Worm (Caenorhabditis elegans) whole organism, L2 larva: ENCODE data around the gene T01B10.5.

Experiments
- R02D3.7 ChIP-seq: fragments of 150-350 bp; optimal IDR thresholded peaks from 2 replicates; lab custom pipeline; 2014; ENCODE audit warnings: missing biosample characterization, missing genetic modification characterization
- ceh-16 ChIP-seq: fragments of 150-350 bp; optimal IDR thresholded peaks from 2 replicates; lab custom pipeline; 2014; ENCODE audit warnings: missing biosample characterization, missing genetic modification characterization
- egl-27 ChIP-seq: sonication (generic microtip); optimal IDR thresholded peaks from 3 replicates; lab custom pipeline; 2017; ENCODE audit warnings: missing biosample characterization, missing genetic modification reagents, missing genetic modification characterization
- fos-1 ChIP-seq: fragments of 150-350 bp; optimal IDR thresholded peaks from 2 replicates; lab custom pipeline; 2014; ENCODE audit warnings: missing biosample characterization, missing genetic modification characterization
- nhr-11 ChIP-seq: fragments of 150-350 bp; optimal IDR thresholded peaks from 2 replicates; lab custom pipeline; 2014; ENCODE audit warnings: missing biosample characterization, missing genetic modification characterization
- nhr-6 ChIP-seq: fragments of 150-350 bp; optimal IDR thresholded peaks from 2 replicates; lab custom pipeline; 2014; ENCODE audit warnings: missing biosample characterization, missing genetic modification characterization
- sem-4 ChIP-seq: fragments of 150-350 bp; optimal IDR thresholded peaks from 2 replicates; lab custom pipeline; 2014; ENCODE audit warnings: missing biosample characterization, missing genetic modification reagents, missing genetic modification characterization
- skn-1 ChIP-seq: sonication (generic microtip); optimal IDR thresholded peaks from 2 replicates; lab custom pipeline; 2017; ENCODE audit warnings: missing biosample characterization, missing genetic modification characterization
- ztf-4 ChIP-seq: fragments of 150-350 bp; optimal IDR thresholded peaks from 2 replicates; lab custom pipeline; 2014; ENCODE audit warnings: missing biosample characterization, missing genetic modification characterization

ce11 chrX:8520402-8520801 is 25.3 kb downstream of the T01B10.5 start, which contains the start of gene H03E18.2:
- TF ChIP-seq R02D3.7 (tag; lab: Kevin White, UChicago) (no peak), sem-4 (no peak), skn-1 (no peak), nhr-6 (tag; lab: Kevin White, UChicago) (no peak), ceh-16 (tag; lab: Kevin White, UChicago) (no peak), nhr-11 (tag; lab: Kevin White, UChicago) (no peak), fos-1 (tag; lab: Kevin White, UChicago) (no peak), ztf-4 (tag; lab: Kevin White, UChicago) (no peak), egl-27 (tag; lab: Kevin White, UChicago) (no peak)
